Worm (Caenorhabditis elegans): ENCODE results near the gene lurp-3.

lurp-3 gene

DNA sequence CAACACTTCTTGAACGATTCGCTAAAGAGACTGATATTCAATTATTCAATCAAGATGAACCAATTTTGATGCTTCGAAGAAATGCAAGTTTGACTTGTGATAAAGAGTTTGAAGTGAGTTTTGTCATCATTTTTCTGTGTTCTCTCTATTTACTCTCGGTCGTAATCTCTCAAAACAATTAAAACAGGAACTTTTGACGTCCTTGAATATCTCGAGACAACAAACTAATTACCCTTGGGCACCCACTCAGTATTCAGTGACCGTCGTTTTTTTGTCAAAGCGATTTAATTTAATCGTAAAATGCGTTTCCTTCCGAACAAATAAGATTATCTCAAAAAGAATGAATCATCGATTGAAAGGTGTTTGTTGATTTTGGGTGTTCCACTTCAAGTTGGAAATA lies 8.6 kb downstream of the lurp-3 start:
- TF ChIP-seq ets-4 (tag; optimal IDR thresholded peaks at IDR 0.05) (no peak), ceh-48 (tag; optimal IDR thresholded peaks at IDR 0.05) (no peak), elt-2 (tag; optimal IDR thresholded peaks at IDR 0.05) (no peak), ceh-18 (tag; optimal IDR thresholded peaks at IDR 0.05) (no peak), che-1 (tag; optimal IDR thresholded peaks at IDR 0.05) (no peak), zip-5 (tag; optimal IDR thresholded peaks at IDR 0.05) (no peak), mec-3 (tag; optimal IDR thresholded peaks at IDR 0.05; ENCODE audit: borderline replicate concordance) (no peak), ceh-9 (tag; optimal IDR thresholded peaks at IDR 0.05) (no peak), ztf-16 (tag; optimal IDR thresholded peaks at IDR 0.05) (no peak), odd-2 (tag; optimal IDR thresholded peaks at IDR 0.05) (no peak), pqm-1 (tag; optimal IDR thresholded peaks at IDR 0.05) (no peak), hlh-8 (tag; optimal IDR thresholded peaks at IDR 0.05) (no peak), ceh-2 (tag; optimal IDR thresholded peaks at IDR 0.05) (no peak), eyg-1 (tag; optimal IDR thresholded peaks at IDR 0.05) (no peak), pha-2 (tag; optimal IDR thresholded peaks at IDR 0.05) (no peak), ceh-6 (GFP tag; optimal IDR thresholded peaks at IDR 0.05) (no peak), K09A11.1 (tag; optimal IDR thresholded peaks at IDR 0.05; ENCODE audit: insufficient read depth) (no peak), C08G9.2 (tag; optimal IDR thresholded peaks at IDR 0.05) (no peak), ama-1 (optimal IDR thresholded peaks at IDR 0.05) (no peak), npax-4 (tag; optimal IDR thresholded peaks at IDR 0.05) (no peak)

DNA sequence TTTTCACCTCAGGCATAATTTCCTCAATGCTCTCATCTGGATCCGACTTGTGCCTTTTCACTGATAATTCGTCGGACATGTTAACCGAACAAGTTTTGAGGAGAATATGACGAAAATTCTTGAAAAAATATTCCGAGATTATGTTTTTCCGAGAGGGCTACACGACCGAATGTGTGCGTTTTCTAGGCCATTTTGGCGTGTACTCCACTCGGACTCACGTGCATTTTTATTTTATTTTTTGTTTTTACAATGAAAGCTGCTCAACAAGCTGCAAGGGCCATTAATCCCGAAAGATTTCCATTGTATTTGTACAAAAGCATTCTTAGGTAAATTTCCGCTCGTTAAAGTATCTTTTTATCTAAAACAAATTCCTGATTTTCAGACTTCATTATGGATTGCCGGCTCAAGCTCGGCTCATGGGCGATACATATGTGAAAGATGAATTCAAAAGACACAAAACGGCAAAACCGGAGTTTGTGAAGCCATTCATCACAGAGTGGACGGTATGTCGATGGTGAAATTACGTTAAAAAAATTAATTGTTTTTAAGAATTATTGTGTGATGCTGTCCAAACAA lies 12.7 kb downstream of the lurp-3 start, which contains the start of the genes F25H9.6 and F25H9.7:
Gene F25H9.6, minus strand, starts transcription at position 172 of the 576 bp plus-strand sequence.
Gene F25H9.7, plus strand, starts transcription at position 187 of the 576 bp plus-strand sequence.
- TF ChIP-seq ets-4 (tag; optimal IDR thresholded peaks at IDR 0.05) (peak; percentile 96), ceh-34 (tag; optimal IDR thresholded peaks at IDR 0.05) (peak; percentile 62), pat-9 (tag; optimal IDR thresholded peaks at IDR 0.05) (no peak), pqm-1 (tag; optimal IDR thresholded peaks at IDR 0.05) (peak; percentile 40), ceh-19 (GFP tag; optimal IDR thresholded peaks at IDR 0.05) (no peak), elt-2 (tag; optimal IDR thresholded peaks at IDR 0.05) (peak; percentile 64), nhr-232 (tag; optimal IDR thresholded peaks at IDR 0.05) (no peak), pha-2 (tag; optimal IDR thresholded peaks at IDR 0.05) (no peak), lim-6 (tag; optimal IDR thresholded peaks at IDR 0.05) (peak; percentile 86), ceh-2 (tag; optimal IDR thresholded peaks at IDR 0.05) (peak; percentile 97), ceh-45 (GFP tag; IDR thresholded peaks at IDR 0.05) (no peak), ttx-3 (tag; optimal IDR thresholded peaks at IDR 0.05) (peak; percentile 28), fax-1 (tag; optimal IDR thresholded peaks at IDR 0.05) (peak; percentile 79), dmd-4 (tag; optimal IDR thresholded peaks at IDR 0.05; ENCODE audit: borderline replicate concordance) (peak; percentile 27), hlh-6 (tag; optimal IDR thresholded peaks at IDR 0.05) (peak; percentile 52), ref-2 (tag; optimal IDR thresholded peaks at IDR 0.05) (peak; percentile 94), ceh-14 (tag; optimal IDR thresholded peaks at IDR 0.05) (peak; percentile 76), K02D7.2 (tag; optimal IDR thresholded peaks at IDR 0.05) (no peak), ama-1 (optimal IDR thresholded peaks at IDR 0.05) (no peak), hlh-30 (tag; optimal IDR thresholded peaks at IDR 0.05; ENCODE audit: insufficient read depth) (peak; percentile 68), zip-5 (tag; optimal IDR thresholded peaks at IDR 0.05) (peak; percentile 91), ceh-30 (tag; optimal IDR thresholded peaks at IDR 0.05) (no peak), ceh-24 (tag; optimal IDR thresholded peaks at IDR 0.05) (no peak), nfya-1 (tag; optimal IDR thresholded peaks at IDR 0.05) (peak; percentile 12), ceh-22 (tag; optimal IDR thresholded peaks at IDR 0.05) (no peak), T23F11.4 (GFP tag; optimal IDR thresholded peaks at IDR 0.05) (no peak), sox-2 (GFP tag; IDR thresholded peaks at IDR 0.05) (no peak), pag-3 (tag; optimal IDR thresholded peaks at IDR 0.05; ENCODE audit: borderline replicate concordance) (peak; percentile 17), ceh-6 (GFP tag; optimal IDR thresholded peaks at IDR 0.05) (no peak), odd-2 (tag; optimal IDR thresholded peaks at IDR 0.05) (no peak), Y22D7AL.16 (tag; optimal IDR thresholded peaks at IDR 0.05) (no peak), hlh-13 (GFP tag; optimal IDR thresholded peaks at IDR 0.05) (no peak), rnt-1 (tag; optimal IDR thresholded peaks at IDR 0.05) (peak; percentile 88), tbx-7 (tag; optimal IDR thresholded peaks at IDR 0.05) (peak; percentile 97), sdc-2 (tag; optimal IDR thresholded peaks at IDR 0.05) (peak; percentile 41), K09A11.1 (tag; optimal IDR thresholded peaks at IDR 0.05; ENCODE audit: insufficient read depth) (no peak), C08G9.2 (tag; optimal IDR thresholded peaks at IDR 0.05) (peak; percentile 98), tbx-2 (tag; optimal IDR thresholded peaks at IDR 0.05) (peak; percentile 95), unc-42 (tag; optimal IDR thresholded peaks at IDR 0.05) (peak; percentile 42), ceh-48 (tag; optimal IDR thresholded peaks at IDR 0.05) (no peak), ceh-31 (tag; optimal IDR thresholded peaks at IDR 0.05) (peak; percentile 98), pha-4 (tag; optimal IDR thresholded peaks at IDR 0.05) (no peak)
